Fruit fly (Drosophila melanogaster) whole organism, embryonic: ENCODE results near the gene CG13894.

ENCODE experiments used
- CG10267 ChIP-seq: fragments of 200-800 bp; sonication (Bioruptor generic); optimal IDR thresholded peaks from 2 replicates; lab custom pipeline; 2018; ENCODE audit warnings: missing biosample characterization, mild to moderate bottlenecking, missing genetic modification characterization, moderate library complexity
- CG10959 ChIP-seq: fragments of 200-800 bp; sonication (Bioruptor generic); IDR thresholded peaks from 2 replicates; pipeline ENCODE4 v1.3.6; 2022; ENCODE audit warnings: missing biosample characterization, missing genetic modification characterization
- CG10979 ChIP-seq: fragments of 200-800 bp; sonication (Bioruptor generic); optimal IDR thresholded peaks from 2 replicates; lab custom pipeline; 2018; ENCODE audit warnings: missing biosample characterization, mild to moderate bottlenecking, missing genetic modification characterization, moderate library complexity
- CG11456 ChIP-seq: fragments of 200-800 bp; sonication (Bioruptor generic); IDR thresholded peaks from 3 replicates; pipeline ENCODE4 v1.3.6; 2022; ENCODE audit warnings: missing biosample characterization, missing genetic modification characterization
- CG11560 ChIP-seq: fragments of 200-800 bp; sonication (Bioruptor generic); IDR thresholded peaks from 3 replicates; pipeline ENCODE4 v1.3.6; 2022; ENCODE audit warnings: missing biosample characterization, missing genetic modification characterization
- CG13123 ChIP-seq: fragments of 200-800 bp; sonication (Bioruptor generic); optimal IDR thresholded peaks from 2 replicates; lab custom pipeline; 2016; ENCODE audit warnings: missing biosample characterization, missing genetic modification characterization
- CG14441 ChIP-seq: fragments of 200-800 bp; sonication (Bioruptor generic); IDR thresholded peaks from 2 replicates; pipeline ENCODE4 v1.3.6; 2022; ENCODE audit warnings: missing biosample characterization, missing genetic modification characterization
- CG14710 ChIP-seq: fragments of 200-800 bp; sonication (Bioruptor generic); optimal IDR thresholded peaks from 3 replicates; lab custom pipeline; 2019; ENCODE audit warnings: missing biosample characterization, mild to moderate bottlenecking, missing genetic modification characterization, moderate library complexity
- CG1602 ChIP-seq: fragments of 200-800 bp; sonication (Bioruptor generic); optimal IDR thresholded peaks from 3 replicates; lab custom pipeline; 2016; ENCODE audit warnings: missing biosample characterization, missing genetic modification characterization
- CG16815 ChIP-seq: fragments of 200-800 bp; sonication (Bioruptor generic); optimal IDR thresholded peaks from 3 replicates; lab custom pipeline; 2017; ENCODE audit warnings: missing biosample characterization, mild to moderate bottlenecking, missing genetic modification characterization
- CG1792 ChIP-seq: fragments of 200-800 bp; sonication (Bioruptor generic); optimal IDR thresholded peaks from 2 replicates; lab custom pipeline; 2016; ENCODE audit warnings: missing biosample characterization, missing genetic modification characterization
- CG18764 ChIP-seq: fragments of 200-800 bp; sonication (Bioruptor generic); optimal IDR thresholded peaks from 3 replicates; lab custom pipeline; 2016; ENCODE audit warnings: missing biosample characterization, missing genetic modification characterization
- CG2129 ChIP-seq: fragments of 200-800 bp; sonication (Bioruptor generic); IDR thresholded peaks from 2 replicates; pipeline ENCODE4 v1.3.6; 2022; ENCODE audit warnings: missing biosample characterization, missing genetic modification characterization; ENCODE audit not compliant: partially characterized antibody
- CG2202 ChIP-seq: fragments of 200-800 bp; sonication (Bioruptor generic); optimal IDR thresholded peaks from 2 replicates; lab custom pipeline; 2018; ENCODE audit warnings: missing biosample characterization, mild to moderate bottlenecking, missing genetic modification characterization
- CG31388 ChIP-seq: fragments of 200-800 bp; sonication (Bioruptor generic); optimal IDR thresholded peaks from 2 replicates; lab custom pipeline; 2016; ENCODE audit warnings: missing biosample characterization, missing genetic modification characterization
- CG32767 ChIP-seq: fragments of 200-800 bp; sonication (Bioruptor generic); IDR thresholded peaks from 2 replicates; pipeline ENCODE4 v1.3.6; 2022; ENCODE audit warnings: missing biosample characterization, missing genetic modification characterization
- CG33213 ChIP-seq: fragments of 200-800 bp; sonication (Bioruptor generic); optimal IDR thresholded peaks from 3 replicates; lab custom pipeline; 2016; ENCODE audit warnings: missing biosample characterization, missing genetic modification characterization
- CG4282 ChIP-seq: fragments of 200-800 bp; sonication (Bioruptor generic); optimal IDR thresholded peaks from 2 replicates; lab custom pipeline; 2016; ENCODE audit warnings: missing biosample characterization, missing genetic modification characterization
- CG4707 ChIP-seq: fragments of 200-800 bp; sonication (Bioruptor generic); optimal IDR thresholded peaks from 2 replicates; lab custom pipeline; 2018; ENCODE audit warnings: missing biosample characterization, mild to moderate bottlenecking, missing genetic modification characterization, moderate library complexity
- CG4820 ChIP-seq: fragments of 200-800 bp; sonication (Bioruptor generic); optimal IDR thresholded peaks from 3 replicates; lab custom pipeline; 2016; ENCODE audit warnings: missing biosample characterization, missing genetic modification characterization
- CG9609 ChIP-seq: fragments of 200-800 bp; sonication (Bioruptor generic); optimal IDR thresholded peaks from 3 replicates; lab custom pipeline; 2016; ENCODE audit warnings: missing biosample characterization, missing genetic modification characterization
- D19A ChIP-seq: fragments of 200-800 bp; optimal IDR thresholded peaks from 3 replicates; lab custom pipeline; 2019; ENCODE audit warnings: missing biosample characterization, mild to moderate bottlenecking, missing genetic modification characterization, moderate library complexity
- Deaf1 ChIP-seq: fragments of 200-800 bp; optimal IDR thresholded peaks from 3 replicates; lab custom pipeline; 2019; ENCODE audit warnings: missing biosample characterization, mild to moderate bottlenecking, missing genetic modification characterization, moderate library complexity
- Dip3 ChIP-seq: fragments of 200-800 bp; sonication (Bioruptor generic); optimal IDR thresholded peaks from 3 replicates; lab custom pipeline; 2016; ENCODE audit warnings: missing biosample characterization, missing genetic modification characterization
- E2f2 ChIP-seq: fragments of 200-800 bp; sonication (Bioruptor generic); IDR thresholded peaks from 2 replicates; pipeline ENCODE4 v1.3.6; 2022; ENCODE audit warnings: missing biosample characterization, missing genetic modification characterization
- HLH4C ChIP-seq: fragments of 200-800 bp; sonication (Bioruptor generic); IDR thresholded peaks from 3 replicates; pipeline ENCODE4 v1.3.6; 2022; ENCODE audit warnings: missing biosample characterization, missing genetic modification characterization; ENCODE audit not compliant: partially characterized antibody
- Hr51 ChIP-seq, 2 experiments: fragments of 200-800 bp; sonication (Bioruptor generic); optimal IDR thresholded peaks; 2 replicates in 1 of 2; 3 replicates in 1 of 2; lab custom pipeline; 2016 to 2018; ENCODE audit warnings: missing biosample characterization in 2 of 2, missing genetic modification characterization in 2 of 2, mild to moderate bottlenecking in 1 of 2, moderate library complexity in 1 of 2
- MBD-R2 ChIP-seq: fragments of 200-800 bp; sonication (Bioruptor generic); IDR thresholded peaks from 2 replicates; pipeline ENCODE4 v1.3.6; 2022; ENCODE audit warnings: missing biosample characterization, missing genetic modification characterization
- MTF-1 ChIP-seq: fragments of 200-800 bp; sonication (Bioruptor generic); optimal IDR thresholded peaks from 2 replicates; lab custom pipeline; 2018; ENCODE audit warnings: missing biosample characterization, mild to moderate bottlenecking, missing genetic modification characterization, borderline replicate concordance
- NFAT ChIP-seq: fragments of 200-800 bp; sonication (Bioruptor generic); IDR thresholded peaks from 2 replicates; pipeline ENCODE4 v1.3.6; 2022; ENCODE audit warnings: missing biosample characterization, missing genetic modification characterization
- Nf-YA ChIP-seq: fragments of 200-800 bp; sonication (Bioruptor generic); IDR thresholded peaks from 2 replicates; pipeline ENCODE4 v1.3.6; 2022; ENCODE audit warnings: missing biosample characterization, missing genetic modification characterization
- Ravus ChIP-seq: fragments of 200-800 bp; sonication (Bioruptor generic); IDR thresholded peaks from 2 replicates; pipeline ENCODE4 v1.3.6; 2022; ENCODE audit warnings: missing biosample characterization, missing genetic modification characterization
- Spps ChIP-seq: fragments of 200-800 bp; sonication (Bioruptor generic); optimal IDR thresholded peaks from 2 replicates; lab custom pipeline; 2018; ENCODE audit warnings: missing biosample characterization, mild to moderate bottlenecking, missing genetic modification characterization
- Xbp1 ChIP-seq: fragments of 200-800 bp; sonication (Bioruptor generic); optimal IDR thresholded peaks from 3 replicates; lab custom pipeline; 2016; ENCODE audit warnings: missing biosample characterization, mild to moderate bottlenecking, missing genetic modification characterization
- ab ChIP-seq: fragments of 200-800 bp; sonication (Bioruptor generic); optimal IDR thresholded peaks from 2 replicates; lab custom pipeline; 2016; ENCODE audit warnings: missing biosample characterization, missing genetic modification characterization
- amos ChIP-seq: fragments of 200-800 bp; sonication (Bioruptor generic); IDR thresholded peaks from 2 replicates; pipeline ENCODE4 v1.3.6; 2022; ENCODE audit warnings: missing biosample characterization, missing genetic modification characterization; ENCODE audit not compliant: partially characterized antibody
- aop ChIP-seq: fragments of 200-800 bp; sonication (Bioruptor generic); IDR thresholded peaks from 2 replicates; pipeline ENCODE4 v1.3.6; 2022; ENCODE audit warnings: missing biosample characterization, missing genetic modification characterization
- ara ChIP-seq: fragments of 200-800 bp; sonication (Bioruptor generic); IDR thresholded peaks from 2 replicates; pipeline ENCODE4 v1.3.6; 2022; ENCODE audit warnings: missing biosample characterization, missing genetic modification characterization
- bbx ChIP-seq: fragments of 200-800 bp; sonication (Bioruptor generic); IDR thresholded peaks from 2 replicates; pipeline ENCODE4 v1.3.6; 2022; ENCODE audit warnings: missing biosample characterization, missing genetic modification characterization; ENCODE audit not compliant: partially characterized antibody
- crp ChIP-seq, 2 experiments: fragments of 200-800 bp; sonication (Bioruptor generic); optimal IDR thresholded peaks; 2 replicates in 1 of 2; 3 replicates in 1 of 2; lab custom pipeline; 2017; ENCODE audit warnings: missing biosample characterization in 2 of 2, missing genetic modification characterization in 2 of 2, mild to moderate bottlenecking in 1 of 2, moderate library complexity in 1 of 2
- dm ChIP-seq: fragments of 200-800 bp; sonication (Bioruptor generic); optimal IDR thresholded peaks from 3 replicates; lab custom pipeline; 2016; ENCODE audit warnings: missing biosample characterization, missing genetic modification characterization
- emc ChIP-seq: fragments of 200-800 bp; sonication (Bioruptor generic); optimal IDR thresholded peaks from 2 replicates; lab custom pipeline; 2016; ENCODE audit warnings: missing biosample characterization, missing genetic modification characterization
- lab ChIP-seq: fragments of 200-800 bp; sonication (Bioruptor generic); optimal IDR thresholded peaks from 3 replicates; lab custom pipeline; 2017; ENCODE audit warnings: missing biosample characterization, missing genetic modification characterization, mild to moderate bottlenecking, moderate library complexity, missing genetic modification reagents
- org-1 ChIP-seq: fragments of 200-800 bp; sonication (Bioruptor generic); optimal IDR thresholded peaks from 2 replicates; lab custom pipeline; 2017; ENCODE audit warnings: missing biosample characterization, missing genetic modification characterization
- sd ChIP-seq: fragments of 200-800 bp; sonication (Bioruptor generic); optimal IDR thresholded peaks from 3 replicates; lab custom pipeline; 2018; ENCODE audit warnings: missing biosample characterization, mild to moderate bottlenecking, missing genetic modification characterization, moderate library complexity
- sna ChIP-seq: fragments of 200-800 bp; sonication (Bioruptor generic); IDR thresholded peaks from 2 replicates; pipeline ENCODE4 v1.3.6; 2022; ENCODE audit warnings: missing biosample characterization, missing genetic modification characterization; ENCODE audit not compliant: partially characterized antibody
- stc ChIP-seq: fragments of 200-800 bp; sonication (Bioruptor generic); IDR thresholded peaks from 2 replicates; pipeline ENCODE4 v1.3.6; 2022; ENCODE audit warnings: missing biosample characterization, missing genetic modification characterization
- trem ChIP-seq: fragments of 200-800 bp; optimal IDR thresholded peaks from 3 replicates; lab custom pipeline; 2019; ENCODE audit warnings: missing biosample characterization, mild to moderate bottlenecking, missing genetic modification characterization, moderate library complexity
- twi ChIP-seq: fragments of 200-800 bp; optimal IDR thresholded peaks from 2 replicates; lab custom pipeline; 2019; ENCODE audit warnings: missing biosample characterization, mild to moderate bottlenecking, missing genetic modification characterization, moderate library complexity

CG13894 gene

dm6 chr3L:725527-726191 is 26.7 kb upstream of the CG13894 start (continued):
- TF ChIP-seq bbx: no peak
- peak; percentile 87 for TF ChIP-seq CG4820 (GFP tag; lab: Kevin White, UChicago)
- no peak for TF ChIP-seq HLH4C (GFP tag; lab: Robert Waterston, UW)
- TF ChIP-seq crp (GFP tag; optimal IDR thresholded peaks at IDR 0.05; lab: Kevin White, UChicago): peak in 1 of 2 experiments; percentile 11
- no peak for TF ChIP-seq sna (GFP tag; lab: Robert Waterston, UW)
- TF ChIP-seq Ravus (GFP tag; lab: Robert Waterston, UW): no peak
- TF ChIP-seq CG4282 (GFP tag; lab: Kevin White, UChicago): peak; percentile 48
- TF ChIP-seq sd (tag; lab: Kevin White, UChicago): peak; percentile 45
- TF ChIP-seq lab (GFP tag; lab: Kevin White, UChicago): no peak
- TF ChIP-seq NFAT (GFP tag; lab: Robert Waterston, UW): no peak
- no peak for TF ChIP-seq twi (tag; lab: Kevin White, UChicago)
- 0 out of 2 replicates have a peak, but pooled peaks have one; percentile 45 for TF ChIP-seq CG32767 (GFP tag; lab: Robert Waterston, UW)
- peak; percentile 78 for TF ChIP-seq CG18764 (GFP tag; lab: Kevin White, UChicago)
- peak; percentile 93 for TF ChIP-seq CG16815 (GFP tag; lab: Kevin White, UChicago)
- peak; percentile 85 for TF ChIP-seq CG9609 (GFP tag; lab: Kevin White, UChicago)
- peak; percentile 89 for TF ChIP-seq Spps (tag; lab: Kevin White, UChicago)
- TF ChIP-seq CG4707: peak; percentile 50
- peak; percentile 93 for TF ChIP-seq CG14710
- no peak for TF ChIP-seq MBD-R2 (GFP tag; lab: Robert Waterston, UW)
- peak; percentile 93 for TF ChIP-seq CG2202 (tag; lab: Kevin White, UChicago)
- TF ChIP-seq CG10959 (GFP tag; lab: Robert Waterston, UW): peak; percentile 98
- TF ChIP-seq MTF-1 (GFP tag; lab: Kevin White, UChicago): peak; percentile 48
- no peak for TF ChIP-seq E2f2 (GFP tag; lab: Robert Waterston, UW)
- TF ChIP-seq emc (GFP tag; lab: Kevin White, UChicago): no peak
- no peak for TF ChIP-seq aop
- TF ChIP-seq CG10267 (tag; lab: Kevin White, UChicago): peak; percentile 87
- TF ChIP-seq Nf-YA (GFP tag; lab: Robert Waterston, UW): no peak
- peak; percentile 77 for TF ChIP-seq Xbp1 (GFP tag; lab: Kevin White, UChicago)
- no peak for TF ChIP-seq amos
- TF ChIP-seq CG31388 (GFP tag; lab: Kevin White, UChicago): peak; percentile 71
- peak; percentile 50 for TF ChIP-seq CG1792 (GFP tag; lab: Kevin White, UChicago)
- TF ChIP-seq D19A: peak; percentile 83
- peak; percentile 14 for TF ChIP-seq ab (GFP tag; lab: Kevin White, UChicago)
- peak; percentile 63 for TF ChIP-seq org-1 (GFP tag; lab: Kevin White, UChicago)
- no peak for TF ChIP-seq Deaf1 (tag; lab: Kevin White, UChicago)
- TF ChIP-seq ara (GFP tag; lab: Robert Waterston, UW): peak; percentile 96
- TF ChIP-seq trem (tag; lab: Kevin White, UChicago): peak; percentile 91
- TF ChIP-seq CG11456 (GFP tag; lab: Robert Waterston, UW): no peak
- TF ChIP-seq CG11560 (tag; lab: Robert Waterston, UW): no peak
- peak; percentile 59 for TF ChIP-seq CG33213 (GFP tag; lab: Kevin White, UChicago)
- peak in 1 of 2 experiments; percentile 75 for TF ChIP-seq Hr51 (GFP tag; optimal IDR thresholded peaks at IDR 0.05; lab: Kevin White, UChicago)
- TF ChIP-seq CG10979: peak; percentile 95
- no peak for TF ChIP-seq CG2129 (GFP tag; lab: Robert Waterston, UW)
- TF ChIP-seq Dip3 (GFP tag; lab: Kevin White, UChicago): no peak
- peak; percentile 73 for TF ChIP-seq CG13123 (GFP tag; lab: Kevin White, UChicago)
- peak; percentile 60 for TF ChIP-seq dm (GFP tag; lab: Kevin White, UChicago)
- peak; percentile 42; the same call in 1 of the 2 replicates for TF ChIP-seq stc (GFP tag; lab: Robert Waterston, UW)
- no peak for TF ChIP-seq CG14441 (GFP tag; lab: Robert Waterston, UW)
- TF ChIP-seq CG1602 (GFP tag; lab: Kevin White, UChicago): peak; percentile 86
